Fruit fly (Drosophila melanogaster) whole organism, prepupa: Measurements from ENCODE around the gene Pgant8.

Experiments used
- Blimp-1 ChIP-seq: fragments of 200-800 bp; sonication (Bioruptor generic); optimal IDR thresholded peaks from 3 replicates; lab custom pipeline; 2017; ENCODE audit warnings: missing biosample characterization, missing genetic modification characterization, mild to moderate bottlenecking, moderate library complexity, missing genetic modification reagents
- CG10631 ChIP-seq: fragments of 200-800 bp; sonication (Bioruptor generic); optimal IDR thresholded peaks from 2 replicates; lab custom pipeline; 2016; ENCODE audit warnings: missing biosample characterization, missing genetic modification characterization
- CG11294 ChIP-seq: fragments of 200-800 bp; sonication (Bioruptor generic); IDR thresholded peaks from 2 replicates; pipeline ENCODE4 v1.3.6; 2022; ENCODE audit warnings: missing biosample characterization, missing genetic modification characterization
- CG11902 ChIP-seq: fragments of 200-800 bp; sonication (Bioruptor generic); optimal IDR thresholded peaks from 3 replicates; lab custom pipeline; 2016; ENCODE audit warnings: missing biosample characterization, missing genetic modification characterization
- CG1621 ChIP-seq: fragments of 200-800 bp; sonication (Bioruptor generic); optimal IDR thresholded peaks from 3 replicates; lab custom pipeline; 2018; ENCODE audit warnings: missing biosample characterization, mild to moderate bottlenecking, missing genetic modification characterization
- CG16779 ChIP-seq: fragments of 200-800 bp; sonication (Bioruptor generic); optimal IDR thresholded peaks from 3 replicates; lab custom pipeline; 2017; ENCODE audit warnings: missing biosample characterization, mild to moderate bottlenecking, missing genetic modification characterization
- CG31627 ChIP-seq: fragments of 200-800 bp; sonication (Bioruptor generic); optimal IDR thresholded peaks from 3 replicates; lab custom pipeline; 2016; ENCODE audit warnings: missing biosample characterization, missing genetic modification characterization
- CG34406 ChIP-seq: fragments of 200-800 bp; sonication (Bioruptor generic); optimal IDR thresholded peaks from 3 replicates; lab custom pipeline; 2016; ENCODE audit warnings: missing biosample characterization, missing genetic modification characterization
- CG3919 ChIP-seq: fragments of 200-800 bp; sonication (Bioruptor generic); optimal IDR thresholded peaks from 3 replicates; lab custom pipeline; 2016; ENCODE audit warnings: missing biosample characterization, missing genetic modification characterization
- CG4318 ChIP-seq: fragments of 200-800 bp; sonication (Bioruptor generic); optimal IDR thresholded peaks from 3 replicates; lab custom pipeline; 2017; ENCODE audit warnings: missing biosample characterization, mild to moderate bottlenecking, missing genetic modification characterization
- CG6163 ChIP-seq: fragments of 200-800 bp; sonication (Bioruptor generic); IDR thresholded peaks from 3 replicates; pipeline ENCODE4 v1.3.6; 2022; ENCODE audit warnings: missing biosample characterization, missing genetic modification characterization
- CG6276 ChIP-seq: fragments of 200-800 bp; sonication (Bioruptor generic); optimal IDR thresholded peaks from 2 replicates; lab custom pipeline; 2017; ENCODE audit warnings: missing biosample characterization, mild to moderate bottlenecking, missing genetic modification characterization
- CG6792 ChIP-seq: fragments of 200-800 bp; sonication (Bioruptor generic); optimal IDR thresholded peaks from 3 replicates; lab custom pipeline; 2016; ENCODE audit warnings: missing biosample characterization, missing genetic modification characterization
- CG6808 ChIP-seq: fragments of 200-800 bp; sonication (Bioruptor generic); optimal IDR thresholded peaks from 3 replicates; lab custom pipeline; 2017; ENCODE audit warnings: missing biosample characterization, missing genetic modification characterization, mild to moderate bottlenecking, moderate library complexity, missing genetic modification reagents
- CG6854 ChIP-seq: fragments of 200-800 bp; sonication (Bioruptor generic); optimal IDR thresholded peaks from 2 replicates; lab custom pipeline; 2017; ENCODE audit warnings: missing biosample characterization, mild to moderate bottlenecking, missing genetic modification characterization
- CG7368 ChIP-seq: fragments of 200-800 bp; sonication (Bioruptor generic); optimal IDR thresholded peaks from 3 replicates; lab custom pipeline; 2016; ENCODE audit warnings: missing biosample characterization, missing genetic modification characterization
- CG8119 ChIP-seq: fragments of 200-800 bp; sonication (Bioruptor generic); IDR thresholded peaks from 3 replicates; pipeline ENCODE4 v1.3.6; 2022; ENCODE audit warnings: missing biosample characterization, missing genetic modification characterization
- CG8319 ChIP-seq: fragments of 200-800 bp; sonication (Bioruptor generic); optimal IDR thresholded peaks from 3 replicates; lab custom pipeline; 2016; ENCODE audit warnings: missing biosample characterization, missing genetic modification characterization
- CG8632 ChIP-seq: fragments of 200-800 bp; sonication (Bioruptor generic); optimal IDR thresholded peaks from 3 replicates; lab custom pipeline; 2016; ENCODE audit warnings: missing biosample characterization, missing genetic modification characterization
- Eip78C ChIP-seq: fragments of 200-800 bp; sonication (Bioruptor generic); peaks from one replicate; lab custom pipeline; 2016; ENCODE audit warnings: missing biosample characterization, missing genetic modification characterization
- Eip93F ChIP-seq: fragments of 200-800 bp; sonication (Bioruptor generic); optimal IDR thresholded peaks from 2 replicates; lab custom pipeline; 2016; ENCODE audit warnings: missing biosample characterization, mild to moderate bottlenecking, missing genetic modification characterization
- Ets21C ChIP-seq: fragments of 200-800 bp; sonication (Bioruptor generic); optimal IDR thresholded peaks from 3 replicates; lab custom pipeline; 2016; ENCODE audit warnings: missing biosample characterization, missing genetic modification characterization
- Ets96B ChIP-seq: fragments of 200-800 bp; optimal IDR thresholded peaks from 2 replicates; lab custom pipeline; 2019; ENCODE audit warnings: missing biosample characterization, mild to moderate bottlenecking, missing genetic modification characterization, moderate library complexity
- Gug ChIP-seq: fragments of 200-800 bp; sonication (Bioruptor generic); IDR thresholded peaks from 2 replicates; pipeline ENCODE4 v1.3.6; 2022; ENCODE audit warnings: missing biosample characterization, missing genetic modification characterization
- Hr4 ChIP-seq: fragments of 200-800 bp; sonication (Bioruptor generic); optimal IDR thresholded peaks from 3 replicates; lab custom pipeline; 2016; ENCODE audit warnings: missing biosample characterization, missing genetic modification characterization
- Lpt ChIP-seq: fragments of 200-800 bp; sonication (Bioruptor generic); optimal IDR thresholded peaks from 3 replicates; lab custom pipeline; 2016; ENCODE audit warnings: missing biosample characterization, missing genetic modification characterization
- Met ChIP-seq: fragments of 200-800 bp; sonication (Bioruptor generic); optimal IDR thresholded peaks from 3 replicates; lab custom pipeline; 2016; ENCODE audit warnings: missing biosample characterization, missing genetic modification characterization
- OdsH ChIP-seq: fragments of 200-800 bp; sonication (Bioruptor generic); optimal IDR thresholded peaks from 3 replicates; lab custom pipeline; 2016; ENCODE audit warnings: missing biosample characterization, missing genetic modification characterization
- Smox ChIP-seq: fragments of 200-800 bp; sonication (Bioruptor generic); optimal IDR thresholded peaks from 3 replicates; lab custom pipeline; 2016; ENCODE audit warnings: missing biosample characterization, missing genetic modification characterization
- Sox102F ChIP-seq: fragments of 200-800 bp; sonication (Bioruptor generic); optimal IDR thresholded peaks from 2 replicates; lab custom pipeline; 2016; ENCODE audit warnings: missing biosample characterization, mild to moderate bottlenecking, missing genetic modification characterization
- Sox14 ChIP-seq: fragments of 200-800 bp; sonication (Bioruptor generic); optimal IDR thresholded peaks from 3 replicates; lab custom pipeline; 2016; ENCODE audit warnings: missing biosample characterization, missing genetic modification characterization
- Sox15 ChIP-seq: fragments of 200-800 bp; sonication (Bioruptor generic); optimal IDR thresholded peaks from 3 replicates; lab custom pipeline; 2016; ENCODE audit warnings: missing biosample characterization, missing genetic modification characterization
- achi ChIP-seq: fragments of 200-800 bp; sonication (Bioruptor generic); optimal IDR thresholded peaks from 3 replicates; lab custom pipeline; 2016; ENCODE audit warnings: missing biosample characterization, missing genetic modification characterization
- cyc ChIP-seq: fragments of 200-800 bp; sonication (Bioruptor generic); optimal IDR thresholded peaks from 3 replicates; lab custom pipeline; 2016; ENCODE audit warnings: missing biosample characterization, missing genetic modification characterization
- dac ChIP-seq: fragments of 200-800 bp; sonication (Bioruptor generic); optimal IDR thresholded peaks from 2 replicates; lab custom pipeline; 2017; ENCODE audit warnings: missing biosample characterization, mild to moderate bottlenecking, missing genetic modification characterization
- dsx ChIP-seq: fragments of 200-800 bp; optimal IDR thresholded peaks from 3 replicates; lab custom pipeline; 2019; ENCODE audit warnings: missing biosample characterization, mild to moderate bottlenecking, missing genetic modification characterization, moderate library complexity; ENCODE audit not compliant: poor library complexity, severe bottlenecking
- eg ChIP-seq: fragments of 200-800 bp; sonication (Bioruptor generic); IDR thresholded peaks from 3 replicates; pipeline ENCODE4 v1.3.6; 2022; ENCODE audit warnings: missing biosample characterization, missing genetic modification characterization
- esn ChIP-seq: fragments of 200-800 bp; sonication (Bioruptor generic); optimal IDR thresholded peaks from 2 replicates; lab custom pipeline; 2016; ENCODE audit warnings: missing biosample characterization, mild to moderate bottlenecking, missing genetic modification characterization, moderate library complexity
- fkh ChIP-seq: fragments of 200-800 bp; sonication (Bioruptor generic); optimal IDR thresholded peaks from 3 replicates; lab custom pipeline; 2017; ENCODE audit warnings: missing biosample characterization, mild to moderate bottlenecking, missing genetic modification characterization, moderate library complexity
- pdm3 ChIP-seq: fragments of 200-800 bp; sonication (Bioruptor generic); optimal IDR thresholded peaks from 3 replicates; lab custom pipeline; 2016; ENCODE audit warnings: missing biosample characterization, missing genetic modification characterization
- spab ChIP-seq: fragments of 200-800 bp; sonication (Bioruptor generic); optimal IDR thresholded peaks from 2 replicates; lab custom pipeline; 2017; ENCODE audit warnings: missing biosample characterization, mild to moderate bottlenecking, missing genetic modification characterization, missing genetic modification reagents
- svp ChIP-seq: fragments of 200-800 bp; sonication (Bioruptor generic); peaks from one replicate; lab custom pipeline; 2016; ENCODE audit warnings: missing biosample characterization, missing genetic modification characterization
- topi ChIP-seq: fragments of 200-800 bp; sonication (Bioruptor generic); optimal IDR thresholded peaks from 3 replicates; lab custom pipeline; 2016; ENCODE audit warnings: missing biosample characterization, missing genetic modification characterization
- vri ChIP-seq: fragments of 200-800 bp; sonication (Bioruptor generic); optimal IDR thresholded peaks from 3 replicates; lab custom pipeline; 2016; ENCODE audit warnings: missing biosample characterization, mild to moderate bottlenecking, missing genetic modification characterization

Pgant8 gene

DNA sequence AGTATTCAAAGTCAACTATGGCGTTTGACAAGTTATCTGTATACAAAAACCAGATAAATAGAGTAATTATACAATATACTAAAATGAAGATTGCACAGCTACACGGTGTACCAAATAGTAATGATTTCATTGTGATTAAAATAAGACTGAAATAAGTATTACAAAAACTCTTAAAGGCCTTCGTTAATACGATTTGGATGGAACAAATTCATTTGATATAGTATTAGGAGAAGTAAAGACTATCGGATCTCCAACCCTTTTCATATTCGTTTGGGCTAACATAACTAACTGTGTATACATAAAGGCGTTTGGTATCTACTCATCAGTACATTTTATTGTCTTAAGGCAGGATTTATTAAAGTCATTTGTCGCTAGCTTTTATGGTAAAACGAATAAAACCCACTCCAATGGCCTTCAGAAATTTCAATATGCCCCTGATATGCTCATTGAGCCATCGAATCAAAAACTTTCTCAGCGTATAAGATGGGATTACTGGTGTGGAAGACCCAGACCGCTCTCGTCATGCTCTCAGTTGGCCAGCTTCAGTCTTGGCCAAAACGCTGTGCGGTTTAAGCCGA, at the start of gene Pgant8, which contains the start of gene CG7579:
Gene Pgant8, plus strand, starts transcription at position 528 of the 578 bp plus-strand sequence.
Gene CG7579, minus strand, starts transcription at position 101 of the 578 bp plus-strand sequence.
- TF ChIP-seq Met (GFP tag; lab: Kevin White, UChicago) (no peak), fkh (GFP tag; lab: Kevin White, UChicago) (no peak), Ets21C (GFP tag; lab: Kevin White, UChicago) (no peak), Sox15 (GFP tag; lab: Kevin White, UChicago) (no peak), cyc (GFP tag; lab: Kevin White, UChicago) (no peak), CG31627 (no peak), Smox (GFP tag; lab: Kevin White, UChicago) (no peak), CG16779 (tag; lab: Kevin White, UChicago) (no peak), CG6808 (no peak), CG8119 (GFP tag; lab: Robert Waterston, UW) (no peak), CG1621 (tag; lab: Kevin White, UChicago) (no peak), CG11902 (GFP tag; lab: Kevin White, UChicago) (no peak)

dm6 chr3L:15634368-15635075, 49.1 kb upstream of the Pgant8 start:
- TF ChIP-seq fkh (GFP tag; lab: Kevin White, UChicago) = peak; percentile 41
- no peak for TF ChIP-seq svp (GFP tag; lab: Kevin White, UChicago)

dm6 chr3L:15636359-15636758, 47.3 kb upstream of the Pgant8 start:
- TF ChIP-seq CG4318 (GFP tag; lab: Kevin White, UChicago) (no peak), Hr4 (GFP tag; lab: Kevin White, UChicago) (no peak), Sox15 (GFP tag; lab: Kevin White, UChicago) (no peak), spab (GFP tag; lab: Kevin White, UChicago) (no peak), Sox102F (GFP tag; lab: Kevin White, UChicago) (no peak), esn (no peak), CG8632 (GFP tag; lab: Kevin White, UChicago) (peak; percentile 5), CG8319 (GFP tag; lab: Kevin White, UChicago) (no peak), CG1621 (tag; lab: Kevin White, UChicago) (no peak), CG11294 (GFP tag; lab: Robert Waterston, UW) (no peak), fkh (GFP tag; lab: Kevin White, UChicago) (peak; percentile 42), CG6854 (GFP tag; lab: Kevin White, UChicago) (no peak), Eip78C (peak; percentile 46), topi (GFP tag; lab: Kevin White, UChicago) (no peak), CG7368 (no peak), Lpt (no peak), svp (GFP tag; lab: Kevin White, UChicago) (no peak), Met (GFP tag; lab: Kevin White, UChicago) (no peak), dac (GFP tag; lab: Kevin White, UChicago) (no peak), Blimp-1 (GFP tag; lab: Kevin White, UChicago) (no peak), CG3919 (GFP tag; lab: Kevin White, UChicago) (no peak), dsx (no peak), CG16779 (tag; lab: Kevin White, UChicago) (no peak), Gug (GFP tag; lab: Robert Waterston, UW) (no peak), Sox14 (GFP tag; lab: Kevin White, UChicago) (no peak), CG10631 (GFP tag; lab: Kevin White, UChicago) (no peak), Eip93F (GFP tag; lab: Kevin White, UChicago) (peak; percentile 3), CG8119 (GFP tag; lab: Robert Waterston, UW) (no peak), vri (peak; percentile 83), CG6792 (GFP tag; lab: Kevin White, UChicago) (no peak), Ets96B (tag; lab: Kevin White, UChicago) (no peak), achi (GFP tag; lab: Kevin White, UChicago) (no peak), eg (GFP tag; lab: Robert Waterston, UW) (no peak), CG34406 (GFP tag; lab: Kevin White, UChicago) (no peak), CG6163 (GFP tag; lab: Robert Waterston, UW) (no peak), CG11902 (GFP tag; lab: Kevin White, UChicago) (no peak), cyc (GFP tag; lab: Kevin White, UChicago) (no peak), OdsH (GFP tag; lab: Kevin White, UChicago) (no peak), CG6276 (GFP tag; lab: Kevin White, UChicago) (no peak), pdm3 (GFP tag; lab: Kevin White, UChicago) (no peak)
